Worm (Caenorhabditis elegans): ENCODE measurements around the gene nas-12.

Gene nas-12

DNA sequence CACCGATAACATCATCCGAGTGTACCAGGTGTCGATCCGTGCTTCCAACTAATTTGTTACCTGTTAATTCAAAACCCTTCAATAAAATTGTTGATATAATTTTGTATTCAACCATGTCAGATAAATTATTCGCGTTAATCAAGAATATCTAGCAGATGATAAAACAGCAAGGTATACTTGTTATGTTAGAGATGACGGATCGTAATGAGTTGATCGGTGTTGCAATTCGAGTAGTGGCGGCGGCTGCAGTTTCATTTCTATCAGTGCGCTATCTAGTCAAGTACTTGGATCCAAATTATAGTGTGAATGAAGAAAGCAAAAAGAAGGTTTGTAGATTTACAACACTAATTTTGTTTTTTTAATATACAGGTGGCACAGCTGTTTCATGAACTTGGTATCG, 46.0 kb upstream of the nas-12 start, which contains the start of gene mspn-1 (continued):
- TF ChIP-seq lin-35 (GFP tag; optimal IDR thresholded peaks at IDR 0.05) (no peak), ztf-3 (GFP tag; optimal IDR thresholded peaks at IDR 0.05) (no peak), ztf-25 (GFP tag; IDR thresholded peaks at IDR 0.05) (no peak), ama-1 (optimal IDR thresholded peaks at IDR 0.05) (no peak), ama-1 (GFP tag; optimal IDR thresholded peaks at IDR 0.05) (peak in 1 of 2 experiments; percentile 37), madf-6 (GFP tag; IDR thresholded peaks at IDR 0.05) (peak; percentile 54; the same call in 1 of the 2 replicates), T07F8.4 (tag; optimal IDR thresholded peaks at IDR 0.05) (no peak), Y67H2A.10 (GFP tag; conservative IDR thresholded peaks at IDR 0.05) (no peak), C06A6.2 (GFP tag; conservative IDR thresholded peaks at IDR 0.05) (no peak), die-1 (tag; optimal IDR thresholded peaks at IDR 0.05) (no peak), sdz-38 (tag; optimal IDR thresholded peaks at IDR 0.05) (no peak), gei-17 (GFP tag; optimal IDR thresholded peaks at IDR 0.05) (no peak), egrh-3 (GFP tag; IDR thresholded peaks at IDR 0.05) (no peak), ceh-100 (GFP tag; IDR thresholded peaks at IDR 0.05) (no peak), chd-7 (tag; optimal IDR thresholded peaks at IDR 0.05) (no peak), Y53G8AR.9 (GFP tag; conservative IDR thresholded peaks at IDR 0.05) (peak; percentile 74; the same call in 1 of the 2 replicates), egl-18 (GFP tag; IDR thresholded peaks at IDR 0.05) (no peak), rec-8 (tag; optimal IDR thresholded peaks at IDR 0.05) (no peak), egl-44 (GFP tag; IDR thresholded peaks at IDR 0.05) (no peak), K11D2.4 (GFP tag; IDR thresholded peaks at IDR 0.05) (no peak), hsf-1 (GFP tag; IDR thresholded peaks at IDR 0.05) (peak; percentile 61; the same call in 1 of the 2 replicates), akir-1 (GFP tag; optimal IDR thresholded peaks at IDR 0.05) (no peak), ets-4 (GFP tag; optimal IDR thresholded peaks at IDR 0.05) (no peak), F39B2.1 (GFP tag; IDR thresholded peaks at IDR 0.05) (no peak), sea-2 (GFP tag; IDR thresholded peaks at IDR 0.05) (no peak), tlf-1 (GFP tag; optimal IDR thresholded peaks at IDR 0.05) (peak; percentile 46), dpff-1 (tag; optimal IDR thresholded peaks at IDR 0.05) (no peak), snpc-3.4 (tag; optimal IDR thresholded peaks at IDR 0.05) (peak; percentile 8), lin-26 (GFP tag; IDR thresholded peaks at IDR 0.05) (0 out of 2 replicates have a peak, but pooled peaks have one; percentile 48), hlh-26 (GFP tag; conservative IDR thresholded peaks at IDR 0.05) (no peak), dpl-1 (GFP tag; optimal IDR thresholded peaks at IDR 0.05) (no peak), F33H1.4 (GFP tag; IDR thresholded peaks at IDR 0.05) (peak; percentile 36), mxl-1 (tag; optimal IDR thresholded peaks at IDR 0.05) (no peak), ztf-22 (GFP tag; optimal IDR thresholded peaks at IDR 0.05) (no peak), aptf-2 (GFP tag; conservative IDR thresholded peaks at IDR 0.05) (no peak), him-1 (tag; optimal IDR thresholded peaks at IDR 0.05) (no peak), nfya-2 (GFP tag; IDR thresholded peaks at IDR 0.05) (no peak), F22D6.2 (tag; optimal IDR thresholded peaks at IDR 0.05) (no peak), tbp1 (GFP tag; optimal IDR thresholded peaks at IDR 0.05) (no peak), lsl-1 (GFP tag; optimal IDR thresholded peaks at IDR 0.05) (peak; percentile 16), C17E4.6 (GFP tag; IDR thresholded peaks at IDR 0.05) (peak; percentile 52; the same call in 1 of the 2 replicates), hrde-1 (tag; optimal IDR thresholded peaks at IDR 0.05; ENCODE audit: borderline replicate concordance) (no peak), pbrm-1 (GFP tag; IDR thresholded peaks at IDR 0.05) (no peak), B0035.1 (tag; optimal IDR thresholded peaks at IDR 0.05) (no peak), ceh-58 (GFP tag; IDR thresholded peaks at IDR 0.05) (no peak), Y95B8A.8 (GFP tag; IDR thresholded peaks at IDR 0.05) (no peak), lin-54 (GFP tag; optimal IDR thresholded peaks at IDR 0.05) (peak; percentile 43), F10E7.11 (tag; optimal IDR thresholded peaks at IDR 0.05) (no peak), ztf-26 (tag; optimal IDR thresholded peaks at IDR 0.05) (no peak), ccch-3 (GFP tag; optimal IDR thresholded peaks at IDR 0.05) (no peak)

Measured in whole organism, young adult.